Worm (Caenorhabditis elegans) whole organism, L2 larva: ENCODE results near the gene F01E11.3.

Experiments
- C34F6.9 ChIP-seq: fragments of 150-350 bp; optimal IDR thresholded peaks from 2 replicates; lab custom pipeline; 2014; ENCODE audit warnings: missing biosample characterization, missing genetic modification characterization
- F13H6.1 ChIP-seq: sonication (generic microtip); optimal IDR thresholded peaks from 2 replicates; lab custom pipeline; 2016; ENCODE audit warnings: missing genetic modification characterization, missing compliant biosample characterization
- R02D3.7 ChIP-seq: fragments of 150-350 bp; optimal IDR thresholded peaks from 2 replicates; lab custom pipeline; 2014; ENCODE audit warnings: missing biosample characterization, missing genetic modification characterization
- Y55F3AM.14 ChIP-seq: fragments of 200-800 bp; sonication (Bioruptor generic); optimal IDR thresholded peaks from 2 replicates; lab custom pipeline; 2018; ENCODE audit warnings: mild to moderate bottlenecking, missing genetic modification characterization, missing compliant biosample characterization
- ZK546.5 ChIP-seq: sonication (generic microtip); optimal IDR thresholded peaks from 2 replicates; lab custom pipeline; 2017; ENCODE audit warnings: missing biosample characterization, missing genetic modification characterization
- alr-1 ChIP-seq: fragments of 150-350 bp; optimal IDR thresholded peaks from 2 replicates; lab custom pipeline; 2014; ENCODE audit warnings: missing biosample characterization, missing genetic modification characterization
- aly-2 ChIP-seq: fragments of 150-350 bp; optimal IDR thresholded peaks from 2 replicates; lab custom pipeline; 2014; ENCODE audit warnings: missing biosample characterization, missing genetic modification characterization
- ceh-16 ChIP-seq: fragments of 150-350 bp; optimal IDR thresholded peaks from 2 replicates; lab custom pipeline; 2014; ENCODE audit warnings: missing biosample characterization, missing genetic modification characterization
- crh-2 ChIP-seq: sonication (generic microtip); optimal IDR thresholded peaks from 2 replicates; lab custom pipeline; 2017; ENCODE audit warnings: missing biosample characterization, missing genetic modification characterization
- dmd-4 ChIP-seq: sonication (generic microtip); optimal IDR thresholded peaks from 2 replicates; lab custom pipeline; 2017; ENCODE audit warnings: missing biosample characterization, missing genetic modification characterization
- egl-27 ChIP-seq: sonication (generic microtip); optimal IDR thresholded peaks from 3 replicates; lab custom pipeline; 2017; ENCODE audit warnings: missing biosample characterization, missing genetic modification reagents, missing genetic modification characterization
- elt-1 ChIP-seq: fragments of 150-350 bp; optimal IDR thresholded peaks from 2 replicates; lab custom pipeline; 2014; ENCODE audit warnings: missing biosample characterization, missing genetic modification characterization
- fos-1 ChIP-seq: fragments of 150-350 bp; optimal IDR thresholded peaks from 2 replicates; lab custom pipeline; 2014; ENCODE audit warnings: missing biosample characterization, missing genetic modification characterization
- gmeb-1 ChIP-seq: fragments of 150-350 bp; optimal IDR thresholded peaks from 2 replicates; lab custom pipeline; 2014; ENCODE audit warnings: missing biosample characterization, missing genetic modification characterization
- lin-11 ChIP-seq: fragments of 150-350 bp; sonication (generic microtip); optimal IDR thresholded peaks from 2 replicates; lab custom pipeline; 2014; ENCODE audit warnings: missing biosample characterization, missing genetic modification characterization, inconsistent platforms, mixed read lengths
- lin-13 ChIP-seq: fragments of 150-350 bp; optimal IDR thresholded peaks from 2 replicates; lab custom pipeline; 2014; ENCODE audit warnings: missing biosample characterization, missing genetic modification reagents, missing genetic modification characterization
- lin-39 ChIP-seq: fragments of 150-350 bp; optimal IDR thresholded peaks from 2 replicates; lab custom pipeline; 2014; ENCODE audit warnings: missing biosample characterization, missing genetic modification reagents, missing genetic modification characterization
- mbf-1 ChIP-seq: sonication (generic microtip); optimal IDR thresholded peaks from 2 replicates; lab custom pipeline; 2017; ENCODE audit warnings: missing biosample characterization, missing genetic modification characterization
- mdl-1 ChIP-seq, 2 experiments: fragments of 150-350 bp in 1 of 2; sonication (generic microtip) in 1 of 2; optimal IDR thresholded peaks; 2 replicates each; lab custom pipeline; 2017; ENCODE audit warnings: missing biosample characterization in 2 of 2, missing genetic modification characterization in 2 of 2
- nhr-10 ChIP-seq: sonication (generic microtip); optimal IDR thresholded peaks from 2 replicates; lab custom pipeline; 2017; ENCODE audit warnings: missing biosample characterization, missing genetic modification characterization
- nhr-11 ChIP-seq: fragments of 150-350 bp; optimal IDR thresholded peaks from 2 replicates; lab custom pipeline; 2014; ENCODE audit warnings: missing biosample characterization, missing genetic modification characterization
- nhr-12 ChIP-seq: fragments of 150-350 bp; optimal IDR thresholded peaks from 2 replicates; lab custom pipeline; 2014; ENCODE audit warnings: missing biosample characterization, missing genetic modification characterization
- nhr-129 ChIP-seq: fragments of 150-350 bp; optimal IDR thresholded peaks from 2 replicates; lab custom pipeline; 2014; ENCODE audit warnings: missing biosample characterization, missing genetic modification characterization
- nhr-21 ChIP-seq: fragments of 150-350 bp; optimal IDR thresholded peaks from 2 replicates; lab custom pipeline; 2014; ENCODE audit warnings: missing biosample characterization, missing genetic modification characterization
- nhr-23 ChIP-seq: fragments of 150-350 bp; optimal IDR thresholded peaks from 2 replicates; lab custom pipeline; 2014; ENCODE audit warnings: missing biosample characterization, missing genetic modification reagents, missing genetic modification characterization
- nhr-237 ChIP-seq: fragments of 150-350 bp; optimal IDR thresholded peaks from 2 replicates; lab custom pipeline; 2014; ENCODE audit warnings: missing biosample characterization, missing genetic modification characterization
- nhr-25 ChIP-seq: fragments of 150-350 bp; sonication (generic microtip); optimal IDR thresholded peaks from 3 replicates; lab custom pipeline; 2014; ENCODE audit warnings: missing biosample characterization, missing genetic modification characterization
- nhr-6 ChIP-seq: fragments of 150-350 bp; optimal IDR thresholded peaks from 2 replicates; lab custom pipeline; 2014; ENCODE audit warnings: missing biosample characterization, missing genetic modification characterization
- nhr-77 ChIP-seq: fragments of 150-350 bp; optimal IDR thresholded peaks from 2 replicates; lab custom pipeline; 2014; ENCODE audit warnings: missing biosample characterization, missing genetic modification characterization
- peb-1 ChIP-seq: fragments of 150-350 bp; optimal IDR thresholded peaks from 2 replicates; lab custom pipeline; 2014; ENCODE audit warnings: missing biosample characterization, missing genetic modification characterization
- sem-4 ChIP-seq: fragments of 150-350 bp; optimal IDR thresholded peaks from 2 replicates; lab custom pipeline; 2014; ENCODE audit warnings: missing biosample characterization, missing genetic modification reagents, missing genetic modification characterization
- skn-1 ChIP-seq: sonication (generic microtip); optimal IDR thresholded peaks from 2 replicates; lab custom pipeline; 2017; ENCODE audit warnings: missing biosample characterization, missing genetic modification characterization
- sma-9 ChIP-seq, 2 experiments: fragments of 150-350 bp in 1 of 2; sonication (generic microtip) in 1 of 2; optimal IDR thresholded peaks; 2 replicates each; lab custom pipeline; 2014 to 2016; ENCODE audit warnings: missing genetic modification characterization in 2 of 2, mild to moderate bottlenecking in 1 of 2, missing biosample characterization in 1 of 2, missing compliant biosample characterization in 1 of 2, missing genetic modification reagents in 1 of 2, moderate library complexity in 1 of 2
- unc-39 ChIP-seq: fragments of 150-350 bp; optimal IDR thresholded peaks from 2 replicates; lab custom pipeline; 2014; ENCODE audit warnings: missing biosample characterization, missing genetic modification characterization
- zag-1 ChIP-seq: fragments of 150-350 bp; optimal IDR thresholded peaks from 2 replicates; lab custom pipeline; 2014; ENCODE audit warnings: missing biosample characterization, missing genetic modification characterization
- ztf-1 ChIP-seq: fragments of 200-800 bp; sonication (Bioruptor generic); conservative IDR thresholded peaks from 2 replicates; pipeline ENCODE4 v1.3.6; 2022; ENCODE audit warnings: missing genetic modification characterization, missing compliant biosample characterization
- ztf-11 ChIP-seq: sonication (generic microtip); optimal IDR thresholded peaks from 2 replicates; lab custom pipeline; 2017; ENCODE audit warnings: missing biosample characterization, missing genetic modification characterization

F01E11.3 gene

ce11 chrX:6967057-6967456 is at the start of gene F01E11.3:
Gene F01E11.3 (plus strand): TSS chrX:6967357.
- TF ChIP-seq gmeb-1 (tag; lab: Kevin White, UChicago), result no peak
- TF ChIP-seq nhr-6, result no peak
- no peak for TF ChIP-seq sem-4 (tag; lab: Kevin White, UChicago)
- no peak for TF ChIP-seq nhr-21 (tag; lab: Kevin White, UChicago)

DNA sequence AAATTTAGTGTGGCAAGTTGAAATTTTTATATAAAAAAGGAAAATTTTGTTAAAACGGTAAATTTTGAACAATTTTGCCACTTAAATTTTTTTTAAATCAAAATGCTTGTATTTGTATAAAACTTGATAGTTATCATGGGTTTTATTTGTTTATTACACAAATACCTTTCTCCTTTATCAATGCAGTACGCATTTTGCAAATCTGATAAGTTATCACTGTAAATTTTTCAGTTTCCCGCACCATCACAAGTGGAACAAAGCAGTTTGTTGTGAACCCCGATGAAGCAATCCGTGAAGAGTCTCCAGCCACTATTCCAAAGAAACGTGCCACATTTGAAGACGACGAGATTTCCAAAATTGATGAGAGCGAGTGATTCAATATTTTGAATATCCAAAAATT is 47.0 kb upstream of the F01E11.3 start:
- no peak for TF ChIP-seq sem-4 (tag; lab: Kevin White, UChicago)
- no peak for TF ChIP-seq ztf-11 (tag; lab: Kevin White, UChicago)

ce11 chrX:6924461-6924860 is 42.7 kb upstream of the F01E11.3 start, which contains the start of gene otpl-3:
Gene otpl-3 (minus strand): TSS chrX:6924764.
- TF ChIP-seq fos-1 (tag; lab: Kevin White, UChicago) (peak; percentile 71), sma-9 (GFP tag; optimal IDR thresholded peaks at IDR 0.05; lab: Kevin White, UChicago) (peak; percentile 18), sma-9 (tag; optimal IDR thresholded peaks at IDR 0.05; lab: Kevin White, UChicago) (no peak), F13H6.1 (tag; lab: Kevin White, UChicago) (peak; percentile 14), skn-1 (no peak), nhr-6 (no peak), ceh-16 (tag; lab: Kevin White, UChicago) (no peak), mbf-1 (tag; lab: Kevin White, UChicago) (no peak), C34F6.9 (tag; lab: Kevin White, UChicago) (no peak)

DNA sequence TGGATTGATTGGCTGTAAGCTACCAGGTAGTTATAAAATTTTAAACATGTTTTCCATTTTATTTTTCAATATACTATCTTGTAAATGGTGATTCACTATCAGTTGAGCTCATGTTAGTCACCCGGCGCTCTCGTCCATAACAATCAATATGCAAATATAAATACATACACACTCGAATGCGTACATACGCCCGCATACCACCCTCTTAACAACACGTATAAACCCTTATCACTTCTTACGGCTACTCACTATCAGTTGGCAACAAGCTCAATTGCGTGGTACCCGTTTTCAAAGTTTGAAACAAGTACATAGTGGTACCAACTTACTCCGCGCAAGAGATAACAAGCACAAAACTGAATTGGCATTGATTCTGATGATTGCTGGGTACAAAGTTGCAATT is 40.2 kb upstream of the F01E11.3 start:
- TF ChIP-seq nhr-6 (no peak), R02D3.7 (no peak), nhr-23 (tag; lab: Kevin White, UChicago) (no peak), lin-13 (GFP tag; lab: Kevin White, UChicago) (no peak), aly-2 (no peak), sma-9 (GFP tag; optimal IDR thresholded peaks at IDR 0.05; lab: Kevin White, UChicago) (peak; percentile 49), sma-9 (tag; optimal IDR thresholded peaks at IDR 0.05; lab: Kevin White, UChicago) (no peak), nhr-12 (no peak), F13H6.1 (tag; lab: Kevin White, UChicago) (peak; percentile 17), egl-27 (no peak), peb-1 (tag; lab: Kevin White, UChicago) (no peak), unc-39 (tag; lab: Kevin White, UChicago) (no peak), zag-1 (tag; lab: Kevin White, UChicago) (no peak), crh-2 (tag; lab: Kevin White, UChicago) (peak; percentile 52), nhr-11 (tag; lab: Kevin White, UChicago) (no peak), fos-1 (tag; lab: Kevin White, UChicago) (peak; percentile 75), nhr-10 (tag; lab: Kevin White, UChicago) (no peak), elt-1 (tag; lab: Kevin White, UChicago) (no peak)

ce11 chrX:6928578-6928977 is 38.6 kb upstream of the F01E11.3 start, which contains the start of gene F14B8.5:
Gene F14B8.5 (minus strand): TSS chrX:6928704.
- TF ChIP-seq R02D3.7 (no peak), crh-2 (tag; lab: Kevin White, UChicago) (no peak), fos-1 (tag; lab: Kevin White, UChicago) (peak; percentile 44), F13H6.1 (tag; lab: Kevin White, UChicago) (no peak)

- no peak for TF ChIP-seq peb-1 (tag; lab: Kevin White, UChicago)
- no peak for TF ChIP-seq elt-1 (tag; lab: Kevin White, UChicago)
- peak; percentile 28 for TF ChIP-seq fos-1 (tag; lab: Kevin White, UChicago)
- no peak for TF ChIP-seq ztf-11 (tag; lab: Kevin White, UChicago)
- TF ChIP-seq Y55F3AM.14 (GFP tag; lab: Kevin White, UChicago), result no peak
- no peak for TF ChIP-seq ztf-1 (GFP tag; lab: Robert Waterston, UW)
- TF ChIP-seq lin-39 (tag; lab: Kevin White, UChicago), result no peak
- TF ChIP-seq skn-1, result no peak
- TF ChIP-seq alr-1 (tag; lab: Kevin White, UChicago), result no peak
- no peak for TF ChIP-seq nhr-237 (tag; lab: Kevin White, UChicago)
- peak; percentile 42 for TF ChIP-seq gmeb-1 (tag; lab: Kevin White, UChicago)
- TF ChIP-seq ZK546.5 (tag; lab: Kevin White, UChicago), result no peak
- no peak for TF ChIP-seq nhr-77
- no peak for TF ChIP-seq sem-4 (tag; lab: Kevin White, UChicago)
- TF ChIP-seq dmd-4 (tag; lab: Kevin White, UChicago), result no peak
- TF ChIP-seq nhr-129, result peak; percentile 46
- TF ChIP-seq F13H6.1 (tag; lab: Kevin White, UChicago), result peak; percentile 31
- TF ChIP-seq nhr-12, result no peak
- no peak for TF ChIP-seq lin-11 (tag; lab: Kevin White, UChicago)
- TF ChIP-seq mdl-1 (tag; optimal IDR thresholded peaks at IDR 0.05; lab: Kevin White, UChicago), result no peak
- no peak for TF ChIP-seq C34F6.9 (tag; lab: Kevin White, UChicago)
- TF ChIP-seq mbf-1 (tag; lab: Kevin White, UChicago), result no peak
- no peak for TF ChIP-seq nhr-25
These were observed 35.0 kb upstream of the F01E11.3 start, which contains the start of gene F14B8.6 for ce11 chrX:6932134-6932533. Gene F14B8.6 (minus strand): TSS chrX:6932425.
